Fruit fly (Drosophila melanogaster): ENCODE measurements around the gene MtnA.

MtnA gene

dm6 chr3R:9777941-9778360 lies 6.2 kb downstream of the MtnA start, which contains the start of gene RpS29 (continued):
- peak; percentile 62 for TF ChIP-seq gcm2 (GFP tag; optimal IDR thresholded peaks at IDR 0.05)
- peak; percentile 98 for TF ChIP-seq Bgb (GFP tag; IDR thresholded peaks at IDR 0.05; ENCODE audit: partially characterized antibody)
- no peak for TF ChIP-seq CG1832 (GFP tag; optimal IDR thresholded peaks at IDR 0.05)
- no peak for TF ChIP-seq pan (optimal IDR thresholded peaks at IDR 0.05)
- TF ChIP-seq pan (GFP tag; optimal IDR thresholded peaks at IDR 0.05 in 1 of 2, IDR thresholded peaks at IDR 0.05 in 1 of 2): peak in 1 of 2 experiments; percentile 76
- TF ChIP-seq gem (tag; optimal IDR thresholded peaks at IDR 0.05): peak; percentile 61
- TF ChIP-seq CG32772 (GFP tag; IDR thresholded peaks at IDR 0.05): peak; percentile 74
- TF ChIP-seq CG11247 (GFP tag; IDR thresholded peaks at IDR 0.05): peak; percentile 84
- peak; percentile 53 for TF ChIP-seq trh (GFP tag; optimal IDR thresholded peaks at IDR 0.05)
- peak; percentile 85 for TF ChIP-seq bcd (GFP tag; optimal IDR thresholded peaks at IDR 0.05)
- peak; percentile 76 for TF ChIP-seq Bdp1 (GFP tag; optimal IDR thresholded peaks at IDR 0.05)
- peak; percentile 91 for TF ChIP-seq Scr (GFP tag; IDR thresholded peaks at IDR 0.05; ENCODE audit: partially characterized antibody)
- TF ChIP-seq seq (GFP tag; IDR thresholded peaks at IDR 0.05): no peak; the same call in 1 of the 2 replicates
- peak; percentile 65 for TF ChIP-seq tgo (GFP tag; IDR thresholded peaks at IDR 0.05)
- TF ChIP-seq dpn (GFP tag; optimal IDR thresholded peaks at IDR 0.05): peak; percentile 86 to 90
- no peak for TF ChIP-seq Kr (GFP tag; optimal IDR thresholded peaks at IDR 0.05)
- peak; percentile 88 for TF ChIP-seq CG17912 (GFP tag; optimal IDR thresholded peaks at IDR 0.05)
- TF ChIP-seq jing (GFP tag; optimal IDR thresholded peaks at IDR 0.05): no peak
- peak; percentile 57 for TF ChIP-seq ab (GFP tag; optimal IDR thresholded peaks at IDR 0.05)
- TF ChIP-seq Awh (GFP tag; IDR thresholded peaks at IDR 0.05): no peak
- TF ChIP-seq vnd (GFP tag; IDR thresholded peaks at IDR 0.05; ENCODE audit: partially characterized antibody): peak; percentile 84
- no peak for TF ChIP-seq CG15479 (GFP tag; optimal IDR thresholded peaks at IDR 0.05)
- peak; percentile 96 for TF ChIP-seq NC2β (GFP tag; optimal IDR thresholded peaks at IDR 0.05)
- TF ChIP-seq toy (GFP tag; IDR thresholded peaks at IDR 0.05): peak; percentile 51; the same call in 1 of the 2 replicates
- peak; percentile 95 for TF ChIP-seq CG9932 (GFP tag; IDR thresholded peaks at IDR 0.05)
- peak; percentile 88 for TF ChIP-seq CG9609 (GFP tag; optimal IDR thresholded peaks at IDR 0.05)
- peak; percentile 87 for TF ChIP-seq CG14710 (tag; optimal IDR thresholded peaks at IDR 0.05)
- TF ChIP-seq CG17385 (GFP tag; optimal IDR thresholded peaks at IDR 0.05): peak; percentile 54
- TF ChIP-seq gce (GFP tag; IDR thresholded peaks at IDR 0.05): peak; percentile 55; the same call in 1 of the 3 replicates
- TF ChIP-seq CG10431 (GFP tag; optimal IDR thresholded peaks at IDR 0.05): peak; percentile 70
- no peak for TF ChIP-seq Sox100B (GFP tag; optimal IDR thresholded peaks at IDR 0.05)
- TF ChIP-seq Jarid2 (GFP tag; optimal IDR thresholded peaks at IDR 0.05): peak; percentile 63
- peak; percentile 50 for TF ChIP-seq psq (GFP tag; optimal IDR thresholded peaks at IDR 0.05)
- TF ChIP-seq CG2202 (tag; optimal IDR thresholded peaks at IDR 0.05): peak; percentile 47
- TF ChIP-seq CG2120 (GFP tag; optimal IDR thresholded peaks at IDR 0.05): peak; percentile 90
- peak; percentile 89 for TF ChIP-seq CG32532 (GFP tag; IDR thresholded peaks at IDR 0.05)
- TF ChIP-seq sima (GFP tag; optimal IDR thresholded peaks at IDR 0.05): peak; percentile 44
- peak; percentile 73 for TF ChIP-seq CG8290 (GFP tag; optimal IDR thresholded peaks at IDR 0.05)
- TF ChIP-seq CG8290 (tag; optimal IDR thresholded peaks at IDR 0.05): peak; percentile 31 to 95
- TF ChIP-seq Ravus (GFP tag; IDR thresholded peaks at IDR 0.05): no peak
- no peak for TF ChIP-seq crol (GFP tag; IDR thresholded peaks at IDR 0.05)
- no peak for TF ChIP-seq Hmx (GFP tag; optimal IDR thresholded peaks at IDR 0.05)
- TF ChIP-seq Oli (tag; optimal IDR thresholded peaks at IDR 0.05): peak; percentile 12
- TF ChIP-seq aop (GFP tag; IDR thresholded peaks at IDR 0.05): peak; percentile 97
- peak; percentile 59 for TF ChIP-seq Nf-YA (GFP tag; IDR thresholded peaks at IDR 0.05)
- peak; percentile 10 for TF ChIP-seq ATbp (GFP tag; optimal IDR thresholded peaks at IDR 0.05)
- TF ChIP-seq CG2129 (GFP tag; IDR thresholded peaks at IDR 0.05; ENCODE audit: partially characterized antibody): peak; percentile 84
- peak; percentile 65; the same call in 1 of the 3 replicates for TF ChIP-seq CG2889 (GFP tag; IDR thresholded peaks at IDR 0.05)
- TF ChIP-seq CG4617 (GFP tag; optimal IDR thresholded peaks at IDR 0.05; ENCODE audit: borderline replicate concordance): peak; percentile 75
- peak; percentile 77 for TF ChIP-seq Dek (tag; optimal IDR thresholded peaks at IDR 0.05)
- TF ChIP-seq Ets65A (GFP tag): peak; percentile 99
- TF ChIP-seq CG11560 (tag; IDR thresholded peaks at IDR 0.05): peak; percentile 74; the same call in 2 of the 3 replicates
